Worm (Caenorhabditis elegans): ENCODE measurements around the gene B0244.9.

ce11 chrIII:5692690-5693089, 38.1 kb downstream of the B0244.9 start, which contains the start of the genes abi-1 and arle-14:
- TF ChIP-seq klf-2 (GFP tag; conservative IDR thresholded peaks at IDR 0.05) (no peak), flt-1 (GFP tag; IDR thresholded peaks at IDR 0.05) (no peak)

Measured in whole organism, midembryonic.